Fruit fly (Drosophila melanogaster) whole organism, embryonic: ENCODE measurements around the gene Gdi.

ENCODE experiments used
- Antp ChIP-seq: fragments of 200-800 bp; sonication (Bioruptor generic); optimal IDR thresholded peaks from 3 replicates; lab custom pipeline; 2016; ENCODE audit warnings: missing biosample characterization, missing genetic modification characterization
- Asciz ChIP-seq: fragments of 200-800 bp; sonication (Bioruptor generic); optimal IDR thresholded peaks from 2 replicates; lab custom pipeline; 2017; ENCODE audit warnings: missing biosample characterization, mild to moderate bottlenecking, missing genetic modification characterization, missing genetic modification reagents
- Atf6 ChIP-seq: fragments of 200-800 bp; sonication (Bioruptor generic); IDR thresholded peaks from 2 replicates; pipeline ENCODE4 v1.3.6; 2022; ENCODE audit warnings: missing biosample characterization, missing genetic modification characterization
- CG10959 ChIP-seq: fragments of 200-800 bp; sonication (Bioruptor generic); IDR thresholded peaks from 2 replicates; pipeline ENCODE4 v1.3.6; 2022; ENCODE audit warnings: missing biosample characterization, missing genetic modification characterization
- CG12155 ChIP-seq: fragments of 200-800 bp; sonication (Bioruptor generic); optimal IDR thresholded peaks from 3 replicates; lab custom pipeline; 2016; ENCODE audit warnings: missing biosample characterization, missing genetic modification characterization
- CG12744 ChIP-seq: fragments of 200-800 bp; sonication (Bioruptor generic); optimal IDR thresholded peaks from 2 replicates; lab custom pipeline; 2016; ENCODE audit warnings: missing biosample characterization, missing genetic modification characterization
- CG13123 ChIP-seq: fragments of 200-800 bp; sonication (Bioruptor generic); optimal IDR thresholded peaks from 2 replicates; lab custom pipeline; 2016; ENCODE audit warnings: missing biosample characterization, missing genetic modification characterization
- CG14667 ChIP-seq: fragments of 200-800 bp; sonication (Bioruptor generic); IDR thresholded peaks from 2 replicates; pipeline ENCODE4 v1.3.6; 2022; ENCODE audit warnings: missing biosample characterization, missing genetic modification characterization
- CG15479 ChIP-seq: fragments of 200-800 bp; sonication (Bioruptor generic); optimal IDR thresholded peaks from 3 replicates; lab custom pipeline; 2019; ENCODE audit warnings: missing biosample characterization, mild to moderate bottlenecking, missing genetic modification characterization, moderate library complexity
- CG16813 ChIP-seq: fragments of 200-800 bp; sonication (Bioruptor generic); IDR thresholded peaks from 3 replicates; pipeline ENCODE4 v1.3.6; 2022; ENCODE audit warnings: missing biosample characterization, missing genetic modification characterization; ENCODE audit not compliant: partially characterized antibody
- CG17912 ChIP-seq: fragments of 200-800 bp; sonication (Bioruptor generic); optimal IDR thresholded peaks from 2 replicates; lab custom pipeline; 2018; ENCODE audit warnings: missing biosample characterization, mild to moderate bottlenecking, missing genetic modification characterization
- CG1792 ChIP-seq: fragments of 200-800 bp; sonication (Bioruptor generic); optimal IDR thresholded peaks from 2 replicates; lab custom pipeline; 2016; ENCODE audit warnings: missing biosample characterization, missing genetic modification characterization
- CG2889 ChIP-seq: fragments of 200-800 bp; sonication (Bioruptor generic); IDR thresholded peaks from 3 replicates; pipeline ENCODE4 v1.3.6; 2022; ENCODE audit warnings: missing biosample characterization, missing genetic modification characterization
- CG3281 ChIP-seq: fragments of 200-800 bp; sonication (Bioruptor generic); optimal IDR thresholded peaks from 3 replicates; lab custom pipeline; 2017; ENCODE audit warnings: missing biosample characterization, mild to moderate bottlenecking, missing genetic modification characterization
- CG3407 ChIP-seq: fragments of 200-800 bp; sonication (Bioruptor generic); optimal IDR thresholded peaks from 2 replicates; lab custom pipeline; 2018; ENCODE audit warnings: missing biosample characterization, mild to moderate bottlenecking, missing genetic modification characterization
- CG34224 ChIP-seq: fragments of 200-800 bp; sonication (Bioruptor generic); IDR thresholded peaks from 3 replicates; pipeline ENCODE4 v1.3.6; 2022; ENCODE audit warnings: missing biosample characterization, missing genetic modification characterization; ENCODE audit not compliant: partially characterized antibody
- CG3995 ChIP-seq: fragments of 200-800 bp; sonication (Bioruptor generic); optimal IDR thresholded peaks from 3 replicates; lab custom pipeline; 2016; ENCODE audit warnings: missing biosample characterization, missing genetic modification characterization
- CG4707 ChIP-seq: fragments of 200-800 bp; sonication (Bioruptor generic); optimal IDR thresholded peaks from 2 replicates; lab custom pipeline; 2018; ENCODE audit warnings: missing biosample characterization, mild to moderate bottlenecking, missing genetic modification characterization, moderate library complexity
- CG6175 ChIP-seq: fragments of 200-800 bp; sonication (Bioruptor generic); IDR thresholded peaks from 3 replicates; pipeline ENCODE4 v1.3.6; 2022; ENCODE audit warnings: missing biosample characterization, missing genetic modification characterization
- CG8924 ChIP-seq: fragments of 200-800 bp; optimal IDR thresholded peaks from 3 replicates; lab custom pipeline; 2019; ENCODE audit warnings: missing biosample characterization, mild to moderate bottlenecking, missing genetic modification characterization, moderate library complexity
- CoRest ChIP-seq: fragments of 200-800 bp; sonication (Bioruptor generic); optimal IDR thresholded peaks from 3 replicates; lab custom pipeline; 2018; ENCODE audit warnings: missing biosample characterization, mild to moderate bottlenecking, missing genetic modification characterization, moderate library complexity
- D ChIP-seq, 2 experiments: fragments of 200-800 bp in 1 of 2; fragments of >200 bp in 1 of 2; sonication (Bioruptor generic) in 1 of 2; optimal IDR thresholded peaks; 2 replicates in 1 of 2; 3 replicates in 1 of 2; lab custom pipeline; 2017; ENCODE audit warnings: mild to moderate bottlenecking in 1 of 2, missing biosample characterization in 1 of 2, missing genetic modification characterization in 1 of 2, missing genetic modification reagents in 1 of 2
- Dll ChIP-seq: fragments of 200-800 bp; sonication (Bioruptor generic); IDR thresholded peaks from 4 replicates; pipeline ENCODE4 v1.3.6; 2022; ENCODE audit warnings: missing biosample characterization, missing genetic modification characterization; ENCODE audit not compliant: partially characterized antibody
- Ets97D ChIP-seq: fragments of 200-800 bp; sonication (Bioruptor generic); optimal IDR thresholded peaks from 3 replicates; lab custom pipeline; 2016; ENCODE audit warnings: missing biosample characterization, missing genetic modification characterization
- GATAe ChIP-seq: fragments of 200-800 bp; sonication (Bioruptor generic); conservative IDR thresholded peaks from 2 replicates; pipeline ENCODE4 v1.3.6; 2022; ENCODE audit warnings: missing biosample characterization, missing genetic modification characterization
- MBD-R2 ChIP-seq: fragments of 200-800 bp; sonication (Bioruptor generic); IDR thresholded peaks from 2 replicates; pipeline ENCODE4 v1.3.6; 2022; ENCODE audit warnings: missing biosample characterization, missing genetic modification characterization
- Optix ChIP-seq: fragments of 200-800 bp; sonication (Bioruptor generic); IDR thresholded peaks from 3 replicates; pipeline ENCODE4 v1.3.6; 2022; ENCODE audit warnings: missing biosample characterization, missing genetic modification characterization
- Sox102F ChIP-seq: fragments of 200-800 bp; sonication (Bioruptor generic); optimal IDR thresholded peaks from 2 replicates; lab custom pipeline; 2018; ENCODE audit warnings: missing biosample characterization, mild to moderate bottlenecking, missing genetic modification characterization, moderate library complexity
- YL-1 ChIP-seq: fragments of 200-800 bp; sonication (Bioruptor generic); optimal IDR thresholded peaks from 3 replicates; lab custom pipeline; 2017; ENCODE audit warnings: missing biosample characterization, mild to moderate bottlenecking, missing genetic modification characterization
- amos ChIP-seq: fragments of 200-800 bp; sonication (Bioruptor generic); IDR thresholded peaks from 2 replicates; pipeline ENCODE4 v1.3.6; 2022; ENCODE audit warnings: missing biosample characterization, missing genetic modification characterization; ENCODE audit not compliant: partially characterized antibody
- ase ChIP-seq: fragments of 200-800 bp; sonication (Bioruptor generic); IDR thresholded peaks from 3 replicates; pipeline ENCODE4 v1.3.6; 2022; ENCODE audit warnings: missing biosample characterization, missing genetic modification characterization
- bigmax ChIP-seq: fragments of 200-800 bp; sonication (Bioruptor generic); optimal IDR thresholded peaks from 2 replicates; lab custom pipeline; 2018; ENCODE audit warnings: missing biosample characterization, mild to moderate bottlenecking, missing genetic modification characterization
- cato ChIP-seq: fragments of 200-800 bp; sonication (Bioruptor generic); optimal IDR thresholded peaks from 2 replicates; lab custom pipeline; 2016; ENCODE audit warnings: missing biosample characterization, missing genetic modification characterization, borderline replicate concordance
- dati ChIP-seq: fragments of 200-800 bp; sonication (Bioruptor generic); IDR thresholded peaks from 2 replicates; pipeline ENCODE4 v1.3.6; 2022; ENCODE audit warnings: missing biosample characterization, missing genetic modification characterization
- dmrt99B ChIP-seq: fragments of 200-800 bp; sonication (Bioruptor generic); optimal IDR thresholded peaks from 2 replicates; lab custom pipeline; 2018; ENCODE audit warnings: missing biosample characterization, mild to moderate bottlenecking, missing genetic modification characterization, moderate library complexity
- dysf ChIP-seq: fragments of 200-800 bp; sonication (Bioruptor generic); IDR thresholded peaks from 3 replicates; pipeline ENCODE4 v1.3.6; 2022; ENCODE audit warnings: missing biosample characterization, missing genetic modification characterization
- emc ChIP-seq: fragments of 200-800 bp; sonication (Bioruptor generic); optimal IDR thresholded peaks from 2 replicates; lab custom pipeline; 2016; ENCODE audit warnings: missing biosample characterization, missing genetic modification characterization
- mam ChIP-seq: fragments of 200-800 bp; sonication (Bioruptor generic); optimal IDR thresholded peaks from 3 replicates; lab custom pipeline; 2016; ENCODE audit warnings: missing biosample characterization, missing genetic modification characterization
- nom ChIP-seq: fragments of 200-800 bp; sonication (Bioruptor generic); optimal IDR thresholded peaks from 2 replicates; lab custom pipeline; 2017; ENCODE audit warnings: missing biosample characterization, missing genetic modification characterization, mild to moderate bottlenecking, moderate library complexity, missing genetic modification reagents
- org-1 ChIP-seq: fragments of 200-800 bp; sonication (Bioruptor generic); optimal IDR thresholded peaks from 2 replicates; lab custom pipeline; 2017; ENCODE audit warnings: missing biosample characterization, missing genetic modification characterization
- p53 ChIP-seq: fragments of 200-800 bp; sonication (Bioruptor generic); optimal IDR thresholded peaks from 2 replicates; lab custom pipeline; 2016; ENCODE audit warnings: missing biosample characterization, missing genetic modification characterization
- pita ChIP-seq: fragments of 200-800 bp; sonication (Bioruptor generic); optimal IDR thresholded peaks from 2 replicates; lab custom pipeline; 2017; ENCODE audit warnings: missing biosample characterization, mild to moderate bottlenecking, missing genetic modification characterization
- ro ChIP-seq: fragments of 200-800 bp; sonication (Bioruptor generic); IDR thresholded peaks from 2 replicates; pipeline ENCODE4 v1.3.6; 2022; ENCODE audit warnings: missing biosample characterization, missing genetic modification characterization
- shn ChIP-seq: fragments of 200-800 bp; sonication (Bioruptor generic); optimal IDR thresholded peaks from 3 replicates; lab custom pipeline; 2016; ENCODE audit warnings: missing biosample characterization, missing genetic modification characterization
- sna ChIP-seq: fragments of 200-800 bp; sonication (Bioruptor generic); IDR thresholded peaks from 2 replicates; pipeline ENCODE4 v1.3.6; 2022; ENCODE audit warnings: missing biosample characterization, missing genetic modification characterization; ENCODE audit not compliant: partially characterized antibody
- trh ChIP-seq: fragments of 200-800 bp; sonication (Bioruptor generic); optimal IDR thresholded peaks from 2 replicates; lab custom pipeline; 2016; ENCODE audit warnings: missing biosample characterization, missing genetic modification characterization
- yki ChIP-seq: fragments of >200 bp; optimal IDR thresholded peaks from 3 replicates; lab custom pipeline; 2018
- zen ChIP-seq: fragments of 200-800 bp; sonication (Bioruptor generic); optimal IDR thresholded peaks from 3 replicates; lab custom pipeline; 2018; ENCODE audit warnings: missing biosample characterization, mild to moderate bottlenecking, missing genetic modification characterization, moderate library complexity

The Gdi gene

DNA sequence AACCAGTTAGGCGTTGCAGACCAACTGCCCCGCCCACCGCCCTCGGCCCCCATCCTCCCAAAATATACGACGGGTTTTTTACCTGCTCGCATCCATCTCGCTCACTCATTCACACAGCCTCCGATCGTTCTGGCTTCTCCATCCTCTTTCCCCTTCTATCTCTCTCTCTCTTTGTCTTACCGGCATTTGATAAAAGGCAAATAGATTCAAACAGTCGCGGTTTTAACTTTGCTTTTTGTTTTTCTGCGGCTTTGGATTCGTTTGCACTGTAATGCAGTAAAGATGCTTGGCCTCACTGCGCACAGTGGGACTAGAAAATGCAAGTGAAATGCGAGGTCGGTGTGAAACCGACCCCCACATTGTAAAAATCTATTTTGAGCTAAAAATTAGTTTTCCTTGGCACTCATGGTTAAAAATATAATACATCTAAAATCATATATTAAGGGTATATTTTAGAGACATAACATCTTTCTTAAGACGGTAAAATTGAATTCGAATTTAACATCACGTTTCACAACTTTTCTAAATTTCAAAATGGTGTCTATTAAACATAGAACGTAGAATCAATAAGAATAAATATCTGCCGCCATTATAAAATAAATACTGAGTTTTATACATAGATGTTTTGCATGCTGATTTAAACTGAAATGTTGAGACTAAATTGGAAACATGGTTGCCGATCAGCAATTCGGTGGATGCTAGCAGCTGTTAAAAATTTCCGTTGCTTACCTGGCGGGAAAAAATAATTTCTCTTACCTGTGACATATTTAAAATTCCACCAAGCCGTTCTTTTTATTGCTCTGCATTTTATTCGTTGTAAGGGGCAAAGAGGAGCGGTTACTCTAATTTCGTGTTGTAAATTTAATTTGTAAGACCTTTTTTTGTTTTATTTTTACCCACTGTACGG lies 2.0 kb upstream of the Gdi start (continued):
- TF ChIP-seq CG4707 (peak; percentile 88), dati (GFP tag; lab: Robert Waterston, UW) (no peak), CG16813 (GFP tag; lab: Robert Waterston, UW) (no peak), CG3281 (GFP tag; lab: Kevin White, UChicago) (no peak), cato (GFP tag; lab: Kevin White, UChicago) (no peak), ro (no peak), CG3995 (GFP tag; lab: Kevin White, UChicago) (no peak), yki (lab: Kevin White, UChicago) (no peak), MBD-R2 (GFP tag; lab: Robert Waterston, UW) (no peak; the same call in 1 of the 2 replicates), CG12744 (no peak), CG3407 (GFP tag; lab: Kevin White, UChicago) (no peak), ase (GFP tag; lab: Robert Waterston, UW) (no peak), D (optimal IDR thresholded peaks at IDR 0.05; lab: Kevin White, UChicago) (no peak), D (GFP tag; optimal IDR thresholded peaks at IDR 0.05; lab: Kevin White, UChicago) (no peak), CoRest (tag; lab: Kevin White, UChicago) (no peak), Atf6 (GFP tag; lab: Robert Waterston, UW) (no peak), CG14667 (GFP tag; lab: Robert Waterston, UW) (peak; percentile 10; the same call in 1 of the 2 replicates), YL-1 (GFP tag; lab: Kevin White, UChicago) (no peak), Ets97D (GFP tag; lab: Kevin White, UChicago) (no peak), shn (GFP tag; lab: Kevin White, UChicago) (no peak), CG8924 (tag; lab: Kevin White, UChicago) (no peak), Asciz (GFP tag; lab: Kevin White, UChicago) (peak; percentile 28), org-1 (GFP tag; lab: Kevin White, UChicago) (no peak), Sox102F (no peak), CG1792 (GFP tag; lab: Kevin White, UChicago) (no peak), CG34224 (GFP tag; lab: Robert Waterston, UW) (no peak), Antp (GFP tag; lab: Kevin White, UChicago) (no peak), emc (GFP tag; lab: Kevin White, UChicago) (no peak), CG15479 (GFP tag; lab: Kevin White, UChicago) (no peak), dmrt99B (tag; lab: Kevin White, UChicago) (peak; percentile 23), CG17912 (GFP tag; lab: Kevin White, UChicago) (no peak), CG2889 (GFP tag; lab: Robert Waterston, UW) (no peak), mam (GFP tag; lab: Kevin White, UChicago) (no peak), nom (GFP tag; lab: Kevin White, UChicago) (peak; percentile 20), CG13123 (GFP tag; lab: Kevin White, UChicago) (no peak), p53 (GFP tag; lab: Kevin White, UChicago) (no peak), GATAe (no peak), trh (GFP tag; lab: Kevin White, UChicago) (no peak), CG6175 (GFP tag; lab: Robert Waterston, UW) (no peak), pita (GFP tag; lab: Kevin White, UChicago) (no peak), zen (tag; lab: Kevin White, UChicago) (no peak), CG12155 (no peak), Dll (no peak; the same call in 3 of the 4 replicates), bigmax (no peak), sna (GFP tag; lab: Robert Waterston, UW) (no peak), CG10959 (GFP tag; lab: Robert Waterston, UW) (no peak), dysf (GFP tag; lab: Robert Waterston, UW) (no peak), Optix (GFP tag; lab: Robert Waterston, UW) (no peak; the same call in 2 of the 3 replicates), amos (GFP tag; lab: Robert Waterston, UW) (no peak)
